Worm (Caenorhabditis elegans) whole organism, young adult: Measurements from ENCODE around the gene ceh-93.

Experiments used
- unc-130 ChIP-seq: sonication (generic microtip); optimal IDR thresholded peaks from 2 replicates; lab custom pipeline; 2016; ENCODE audit warnings: missing genetic modification reagents, missing genetic modification characterization, missing compliant biosample characterization
- ztf-26 ChIP-seq: sonication (generic microtip); optimal IDR thresholded peaks from 2 replicates; lab custom pipeline; 2017; ENCODE audit warnings: missing genetic modification characterization, missing compliant biosample characterization

DNA sequence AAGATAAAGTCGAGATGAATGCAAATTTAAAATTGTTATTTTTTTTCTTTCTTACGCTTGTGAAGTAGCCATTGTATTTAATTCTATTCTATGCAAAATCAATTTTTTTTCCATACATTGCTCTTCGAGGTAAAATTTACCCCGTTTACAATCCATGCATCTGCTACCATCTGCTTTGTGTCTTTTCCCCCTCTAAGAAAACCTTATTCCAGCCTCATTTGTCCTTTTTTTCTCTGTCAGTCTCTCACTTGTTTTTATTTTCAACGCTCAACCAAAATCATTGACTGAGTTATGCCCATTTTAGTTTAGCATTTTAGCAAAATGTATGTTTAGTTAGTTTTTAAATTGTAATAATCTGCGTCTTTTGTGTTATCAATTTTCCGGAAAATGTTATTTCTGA lies 18.7 kb downstream of the ceh-93 start:
- TF ChIP-seq unc-130 (no peak), ztf-26 (no peak)
